Worm (Caenorhabditis elegans): ENCODE data around the gene K07F5.17.

- TF ChIP-seq unc-98 (GFP tag; IDR thresholded peaks at IDR 0.05) (no peak), unc-62 (GFP tag; optimal IDR thresholded peaks at IDR 0.05) (no peak), ceh-82 (tag; optimal IDR thresholded peaks at IDR 0.05) (no peak), mdl-1 (tag; optimal IDR thresholded peaks at IDR 0.05) (no peak), mep-1 (tag; optimal IDR thresholded peaks at IDR 0.05) (no peak), C34B4.2 (tag; optimal IDR thresholded peaks at IDR 0.05) (no peak), C04F5.9 (tag; optimal IDR thresholded peaks at IDR 0.05) (no peak), aly-2 (tag; optimal IDR thresholded peaks at IDR 0.05) (no peak), nhr-77 (tag; optimal IDR thresholded peaks at IDR 0.05) (no peak), ceh-90 (tag; optimal IDR thresholded peaks at IDR 0.05) (no peak), unc-130 (tag; optimal IDR thresholded peaks at IDR 0.05) (no peak), ama-1 (optimal IDR thresholded peaks at IDR 0.05) (no peak), ets-5 (GFP tag; IDR thresholded peaks at IDR 0.05) (no peak)
Observed at ce11 chrIV:9840984-9841590, 1.1 kb upstream of the K07F5.17 start, which contains the start of the genes kin-24 and msp-56.
